Worm (Caenorhabditis elegans): ENCODE data around the gene ttr-20.

Gene ttr-20

ce11 chrIV:4236671-4237070, 9.9 kb upstream of the ttr-20 start:
- TF ChIP-seq B0019.2 (GFP tag; conservative IDR thresholded peaks at IDR 0.05) = no peak
- TF ChIP-seq ama-1 (optimal IDR thresholded peaks at IDR 0.05) = peak; percentile 25
- TF ChIP-seq ama-1 (GFP tag; optimal IDR thresholded peaks at IDR 0.05) = no peak
- TF ChIP-seq hmg-1.2 (GFP tag; IDR thresholded peaks at IDR 0.05) = no peak
- TF ChIP-seq egrh-3 (GFP tag; IDR thresholded peaks at IDR 0.05) = no peak
- no peak for TF ChIP-seq snpc-1.3 (tag; optimal IDR thresholded peaks at IDR 0.05; ENCODE audit: insufficient read depth)
- no peak for TF ChIP-seq C17E4.6 (GFP tag; IDR thresholded peaks at IDR 0.05)
- TF ChIP-seq rpc-1 (optimal IDR thresholded peaks at IDR 0.05) = no peak
- no peak for TF ChIP-seq rpc-1 (tag; optimal IDR thresholded peaks at IDR 0.05)
- TF ChIP-seq pbrm-1 (GFP tag; IDR thresholded peaks at IDR 0.05) = no peak
- TF ChIP-seq ztf-18 (tag; optimal IDR thresholded peaks at IDR 0.05) = no peak
- peak; percentile 31 for TF ChIP-seq ceh-27 (GFP tag; optimal IDR thresholded peaks at IDR 0.05)
- TF ChIP-seq hlh-26 (GFP tag; conservative IDR thresholded peaks at IDR 0.05) = no peak

- TF ChIP-seq let-526 (GFP tag; IDR thresholded peaks at IDR 0.05) (0 out of 2 replicates have a peak, but pooled peaks have one; percentile 18), egrh-3 (GFP tag; IDR thresholded peaks at IDR 0.05) (peak; percentile 94), ztf-28 (GFP tag; IDR thresholded peaks at IDR 0.05) (no peak), dox-1 (GFP tag; IDR thresholded peaks at IDR 0.05) (0 out of 2 replicates have a peak, but pooled peaks have one; percentile 29), zfh-2 (GFP tag; conservative IDR thresholded peaks at IDR 0.05) (peak; percentile 91), sptf-2 (GFP tag; optimal IDR thresholded peaks at IDR 0.05) (peak; percentile 5)
Measured at ce11 chrIV:4243830-4244406, 2.7 kb upstream of the ttr-20 start.

- no peak for TF ChIP-seq snpc-1.1 (tag; optimal IDR thresholded peaks at IDR 0.05; ENCODE audit: insufficient read depth)
- TF ChIP-seq nfyb-1 (GFP tag; IDR thresholded peaks at IDR 0.05) = no peak
- no peak for TF ChIP-seq cebp-2 (GFP tag; IDR thresholded peaks at IDR 0.05)
- TF ChIP-seq zim-3 (tag; optimal IDR thresholded peaks at IDR 0.05) = no peak
- TF ChIP-seq F22D6.2 (tag; optimal IDR thresholded peaks at IDR 0.05) = no peak
- TF ChIP-seq efl-1 (GFP tag; optimal IDR thresholded peaks at IDR 0.05) = no peak
- TF ChIP-seq gei-17 (GFP tag; optimal IDR thresholded peaks at IDR 0.05) = no peak
- no peak for TF ChIP-seq ceh-79 (tag; optimal IDR thresholded peaks at IDR 0.05)
Measured at ce11 chrIV:4244510-4244909, 2.1 kb upstream of the ttr-20 start, which contains the start of gene col-34. TSS of gene col-34 (minus strand) at chrIV:4244610.

ce11 chrIV:4247334-4247733, 741 bp downstream of the ttr-20 start:
- TF ChIP-seq efl-1 (GFP tag; optimal IDR thresholded peaks at IDR 0.05) (peak; percentile 71), F33H1.4 (GFP tag; IDR thresholded peaks at IDR 0.05) (peak; percentile 90), madf-6 (GFP tag; IDR thresholded peaks at IDR 0.05) (peak; percentile 67), lin-54 (GFP tag; optimal IDR thresholded peaks at IDR 0.05) (peak; percentile 38), lin-35 (GFP tag; optimal IDR thresholded peaks at IDR 0.05) (peak in 1 of 3 experiments; percentile 60), hmg-1.2 (GFP tag; IDR thresholded peaks at IDR 0.05) (peak; percentile 92), dox-1 (GFP tag; IDR thresholded peaks at IDR 0.05) (peak; percentile 76), F57C9.4 (tag; optimal IDR thresholded peaks at IDR 0.05) (no peak), snpc-4 (GFP tag; optimal IDR thresholded peaks at IDR 0.05) (no peak), snpc-4 (tag; optimal IDR thresholded peaks at IDR 0.05) (peak in 1 of 4 experiments; percentile 48), lsl-1 (GFP tag; optimal IDR thresholded peaks at IDR 0.05) (peak; percentile 54), F23B12.7 (tag; optimal IDR thresholded peaks at IDR 0.05; ENCODE audit: insufficient read depth) (peak; percentile 20), dpl-1 (GFP tag; optimal IDR thresholded peaks at IDR 0.05) (peak; percentile 32), B0261.1 (tag; optimal IDR thresholded peaks at IDR 0.05) (no peak), atf-7 (tag; optimal IDR thresholded peaks at IDR 0.05) (no peak)
